Fruit fly (Drosophila melanogaster): ENCODE data around the gene CG10359.
A peak's percentile ranks its signal among the peaks of the same experiment; 100 is the strongest.

Gene CG10359

dm6 chr3L:3624876-3625275, 12.9 kb downstream of the CG10359 start (continued):
- no peak for TF ChIP-seq CG8632 (GFP tag; optimal IDR thresholded peaks at IDR 0.05)
- peak; percentile 29; the same call in 1 of the 3 replicates for TF ChIP-seq CG8119 (GFP tag; IDR thresholded peaks at IDR 0.05)
- TF ChIP-seq CG3032 (tag; optimal IDR thresholded peaks at IDR 0.05) = no peak
- TF ChIP-seq Ets21C (GFP tag; optimal IDR thresholded peaks at IDR 0.05) = no peak
- TF ChIP-seq CG3919 (GFP tag; optimal IDR thresholded peaks at IDR 0.05) = no peak
- no peak for TF ChIP-seq CG6276 (GFP tag; optimal IDR thresholded peaks at IDR 0.05)
- no peak for TF ChIP-seq CG8319 (GFP tag; optimal IDR thresholded peaks at IDR 0.05)
- no peak for TF ChIP-seq CG11902 (GFP tag; optimal IDR thresholded peaks at IDR 0.05)
- no peak for TF ChIP-seq CG16779 (tag; optimal IDR thresholded peaks at IDR 0.05)
- peak; percentile 17 for TF ChIP-seq CG10669 (GFP tag; optimal IDR thresholded peaks at IDR 0.05)
- TF ChIP-seq fd59A (GFP tag; optimal IDR thresholded peaks at IDR 0.05) = no peak
- no peak for TF ChIP-seq CG6854 (GFP tag; optimal IDR thresholded peaks at IDR 0.05)
- no peak for TF ChIP-seq acj6 (GFP tag; optimal IDR thresholded peaks at IDR 0.05)
- TF ChIP-seq topi (GFP tag; optimal IDR thresholded peaks at IDR 0.05) = no peak
- no peak for TF ChIP-seq salr (GFP tag; optimal IDR thresholded peaks at IDR 0.05)
- TF ChIP-seq spab (GFP tag; optimal IDR thresholded peaks at IDR 0.05) = peak; percentile 2
- no peak for TF ChIP-seq svp (GFP tag)
- no peak for TF ChIP-seq esn (GFP tag; optimal IDR thresholded peaks at IDR 0.05)
- no peak for TF ChIP-seq Eip78C (GFP tag)
- TF ChIP-seq Sox15 (GFP tag; optimal IDR thresholded peaks at IDR 0.05) = no peak
- TF ChIP-seq Hr38 (GFP tag; optimal IDR thresholded peaks at IDR 0.05) = no peak
- no peak for TF ChIP-seq Eip93F (GFP tag; optimal IDR thresholded peaks at IDR 0.05)
- no peak for TF ChIP-seq CG34406 (GFP tag; optimal IDR thresholded peaks at IDR 0.05)
- no peak for TF ChIP-seq CG7368 (GFP tag; optimal IDR thresholded peaks at IDR 0.05)
- peak; percentile 37; the same call in 1 of the 3 replicates for TF ChIP-seq CG6163 (GFP tag; IDR thresholded peaks at IDR 0.05)

DNA sequence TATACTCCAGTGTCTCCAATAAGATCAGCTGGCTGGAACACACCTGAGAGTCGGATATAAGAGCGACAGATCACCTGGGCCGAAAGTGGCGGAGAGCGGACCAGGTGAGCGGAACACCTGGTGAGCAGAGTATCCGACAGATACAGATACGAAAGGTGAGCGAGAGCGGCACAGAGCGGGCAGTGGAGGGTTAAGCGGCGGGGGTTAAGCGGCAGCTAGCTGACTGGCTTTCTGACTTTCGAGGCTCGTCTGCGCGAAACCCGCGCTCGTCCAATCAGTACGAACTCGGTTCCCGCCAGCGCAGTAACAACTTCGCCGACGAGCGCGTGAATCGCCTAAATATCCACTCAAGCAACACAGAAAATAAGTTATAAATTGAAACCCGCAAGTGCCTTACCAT, 14.1 kb downstream of the CG10359 start, which contains the start of gene dar1:
TSS of gene dar1 (plus strand) at position 284 of the 400 bp plus-strand sequence.
- TF ChIP-seq CG11762 (GFP tag; optimal IDR thresholded peaks at IDR 0.05; ENCODE audit: insufficient read depth) (no peak), CG10631 (GFP tag; optimal IDR thresholded peaks at IDR 0.05) (no peak), dsx (GFP tag; optimal IDR thresholded peaks at IDR 0.05; ENCODE audit: poor library complexity, severe bottlenecking) (peak; percentile 18), esn (GFP tag; optimal IDR thresholded peaks at IDR 0.05) (peak; percentile 31), Smox (GFP tag; optimal IDR thresholded peaks at IDR 0.05) (no peak), CG32006 (GFP tag; optimal IDR thresholded peaks at IDR 0.05) (no peak), Met (GFP tag; optimal IDR thresholded peaks at IDR 0.05) (no peak), Blimp-1 (GFP tag; optimal IDR thresholded peaks at IDR 0.05) (peak; percentile 11), ss (GFP tag; optimal IDR thresholded peaks at IDR 0.05) (peak; percentile 28 to 49), eg (GFP tag; IDR thresholded peaks at IDR 0.05) (peak; percentile 51; the same call in 1 of the 3 replicates), salr (GFP tag; optimal IDR thresholded peaks at IDR 0.05) (no peak), spab (GFP tag; optimal IDR thresholded peaks at IDR 0.05) (no peak), CG6163 (GFP tag; IDR thresholded peaks at IDR 0.05) (peak; percentile 53; the same call in 2 of the 3 replicates), svp (GFP tag) (no peak), CG3919 (GFP tag; optimal IDR thresholded peaks at IDR 0.05) (peak; percentile 35), lz (GFP tag; optimal IDR thresholded peaks at IDR 0.05) (no peak), CG16779 (tag; optimal IDR thresholded peaks at IDR 0.05) (no peak), acj6 (GFP tag; optimal IDR thresholded peaks at IDR 0.05) (no peak), fd85E (GFP tag; optimal IDR thresholded peaks at IDR 0.05) (no peak), achi (GFP tag; optimal IDR thresholded peaks at IDR 0.05) (no peak), Sox102F (GFP tag; optimal IDR thresholded peaks at IDR 0.05) (peak; percentile 17), net (GFP tag; optimal IDR thresholded peaks at IDR 0.05) (peak; percentile 26), Ets21C (GFP tag; optimal IDR thresholded peaks at IDR 0.05) (no peak), CG6854 (GFP tag; optimal IDR thresholded peaks at IDR 0.05) (peak; percentile 44), Ets96B (tag; optimal IDR thresholded peaks at IDR 0.05) (no peak), CG6792 (GFP tag; optimal IDR thresholded peaks at IDR 0.05) (no peak), Hr39 (GFP tag; optimal IDR thresholded peaks at IDR 0.05) (no peak), CG11902 (GFP tag; optimal IDR thresholded peaks at IDR 0.05) (no peak), Gug (GFP tag; IDR thresholded peaks at IDR 0.05) (no peak), dac (GFP tag; optimal IDR thresholded peaks at IDR 0.05) (no peak), CG1621 (tag; optimal IDR thresholded peaks at IDR 0.05) (no peak), fkh (GFP tag; optimal IDR thresholded peaks at IDR 0.05) (no peak), CG9139 (GFP tag; optimal IDR thresholded peaks at IDR 0.05) (no peak), Eip93F (GFP tag; optimal IDR thresholded peaks at IDR 0.05) (no peak), Sox14 (GFP tag; optimal IDR thresholded peaks at IDR 0.05) (no peak), CG6276 (GFP tag; optimal IDR thresholded peaks at IDR 0.05) (no peak), CG11294 (GFP tag; IDR thresholded peaks at IDR 0.05) (0 out of 2 replicates have a peak, but pooled peaks have one; percentile 13)
